Fruit fly (Drosophila melanogaster) whole organism, embryonic: ENCODE results near the gene yrt.
A peak's percentile ranks its signal among the peaks of the same experiment; 100 is the strongest.

ENCODE experiments used
- BtbVII ChIP-seq: fragments of 200-800 bp; sonication (Bioruptor generic); optimal IDR thresholded peaks from 3 replicates; lab custom pipeline; 2017; ENCODE audit warnings: missing biosample characterization, mild to moderate bottlenecking, missing genetic modification characterization
- CG10543 ChIP-seq: fragments of 200-800 bp; sonication (Bioruptor generic); optimal IDR thresholded peaks from 3 replicates; lab custom pipeline; 2017; ENCODE audit warnings: missing biosample characterization, mild to moderate bottlenecking, missing genetic modification characterization, moderate library complexity
- CG11093 ChIP-seq: fragments of 200-800 bp; sonication (Bioruptor generic); IDR thresholded peaks from 3 replicates; pipeline ENCODE4 v1.3.6; 2022; ENCODE audit warnings: missing biosample characterization, missing genetic modification characterization
- CG12104 ChIP-seq: fragments of 200-800 bp; sonication (Bioruptor generic); optimal IDR thresholded peaks from 3 replicates; lab custom pipeline; 2016; ENCODE audit warnings: missing biosample characterization, missing genetic modification characterization
- CG12769 ChIP-seq: fragments of 200-800 bp; sonication (Bioruptor generic); optimal IDR thresholded peaks from 2 replicates; lab custom pipeline; 2019; ENCODE audit warnings: missing biosample characterization, mild to moderate bottlenecking, missing genetic modification characterization, moderate library complexity
- CG14965 ChIP-seq: fragments of 200-800 bp; sonication (Bioruptor generic); optimal IDR thresholded peaks from 2 replicates; lab custom pipeline; 2016; ENCODE audit warnings: missing biosample characterization, missing genetic modification characterization, borderline replicate concordance
- CG15073 ChIP-seq: fragments of 200-800 bp; sonication (Bioruptor generic); optimal IDR thresholded peaks from 2 replicates; lab custom pipeline; 2016; ENCODE audit warnings: missing biosample characterization, missing genetic modification characterization
- CG16815 ChIP-seq: fragments of 200-800 bp; sonication (Bioruptor generic); optimal IDR thresholded peaks from 3 replicates; lab custom pipeline; 2017; ENCODE audit warnings: missing biosample characterization, mild to moderate bottlenecking, missing genetic modification characterization
- CG17359 ChIP-seq: fragments of 200-800 bp; sonication (Bioruptor generic); optimal IDR thresholded peaks from 3 replicates; lab custom pipeline; 2018; ENCODE audit warnings: missing biosample characterization, mild to moderate bottlenecking, missing genetic modification characterization, moderate library complexity
- CG17912 ChIP-seq: fragments of 200-800 bp; sonication (Bioruptor generic); optimal IDR thresholded peaks from 2 replicates; lab custom pipeline; 2018; ENCODE audit warnings: missing biosample characterization, mild to moderate bottlenecking, missing genetic modification characterization
- CG18011 ChIP-seq: fragments of 200-800 bp; sonication (Bioruptor generic); optimal IDR thresholded peaks from 2 replicates; lab custom pipeline; 2017; ENCODE audit warnings: missing biosample characterization, missing genetic modification characterization, mild to moderate bottlenecking, moderate library complexity, missing genotype
- CG2120 ChIP-seq: fragments of 200-800 bp; sonication (Bioruptor generic); optimal IDR thresholded peaks from 3 replicates; lab custom pipeline; 2016; ENCODE audit warnings: missing biosample characterization, missing genetic modification characterization
- CG2199 ChIP-seq: fragments of 200-800 bp; sonication (Bioruptor generic); IDR thresholded peaks from 3 replicates; pipeline ENCODE4 v1.3.6; 2022; ENCODE audit warnings: missing biosample characterization, missing genetic modification characterization
- CG30431 ChIP-seq: fragments of 200-800 bp; sonication (Bioruptor generic); optimal IDR thresholded peaks from 2 replicates; lab custom pipeline; 2017; ENCODE audit warnings: missing biosample characterization, missing genetic modification characterization
- CG42726 ChIP-seq: fragments of 200-800 bp; sonication (Bioruptor generic); IDR thresholded peaks from 2 replicates; pipeline ENCODE4 v1.3.6; 2022; ENCODE audit warnings: missing biosample characterization, missing genetic modification characterization; ENCODE audit not compliant: partially characterized antibody
- CG4820 ChIP-seq: fragments of 200-800 bp; sonication (Bioruptor generic); optimal IDR thresholded peaks from 3 replicates; lab custom pipeline; 2016; ENCODE audit warnings: missing biosample characterization, missing genetic modification characterization
- CG6272 ChIP-seq: fragments of 200-800 bp; sonication (Bioruptor generic); IDR thresholded peaks from 2 replicates; pipeline ENCODE4 v1.3.6; 2022; ENCODE audit warnings: missing biosample characterization, missing genetic modification characterization
- CG9817 ChIP-seq: fragments of 200-800 bp; sonication (Bioruptor generic); optimal IDR thresholded peaks from 2 replicates; lab custom pipeline; 2018; ENCODE audit warnings: missing biosample characterization, mild to moderate bottlenecking, missing genetic modification characterization, moderate library complexity
- CG9876 ChIP-seq: fragments of 200-800 bp; sonication (Bioruptor generic); optimal IDR thresholded peaks from 2 replicates; lab custom pipeline; 2016; ENCODE audit warnings: missing biosample characterization, missing genetic modification characterization
- CHES-1-like ChIP-seq: fragments of 200-800 bp; sonication (Bioruptor generic); optimal IDR thresholded peaks from 2 replicates; lab custom pipeline; 2016; ENCODE audit warnings: missing biosample characterization, missing genetic modification characterization
- Doc2 ChIP-seq: fragments of 200-800 bp; sonication (Bioruptor generic); IDR thresholded peaks from 2 replicates; pipeline ENCODE4 v1.3.6; 2022; ENCODE audit warnings: missing biosample characterization, missing genetic modification characterization
- Gsc ChIP-seq: fragments of 200-800 bp; sonication (Bioruptor generic); IDR thresholded peaks from 2 replicates; pipeline ENCODE4 v1.3.6; 2022; ENCODE audit warnings: missing biosample characterization, missing genetic modification characterization
- HLH4C ChIP-seq: fragments of 200-800 bp; sonication (Bioruptor generic); IDR thresholded peaks from 3 replicates; pipeline ENCODE4 v1.3.6; 2022; ENCODE audit warnings: missing biosample characterization, missing genetic modification characterization; ENCODE audit not compliant: partially characterized antibody
- MTF-1 ChIP-seq: fragments of 200-800 bp; sonication (Bioruptor generic); optimal IDR thresholded peaks from 2 replicates; lab custom pipeline; 2018; ENCODE audit warnings: missing biosample characterization, mild to moderate bottlenecking, missing genetic modification characterization, borderline replicate concordance
- Mrtf ChIP-seq: fragments of 200-800 bp; sonication (Bioruptor generic); IDR thresholded peaks from 3 replicates; pipeline ENCODE4 v1.3.6; 2022; ENCODE audit warnings: missing biosample characterization, missing genetic modification characterization
- Oli ChIP-seq: fragments of 200-800 bp; sonication (Bioruptor generic); optimal IDR thresholded peaks from 2 replicates; lab custom pipeline; 2018; ENCODE audit warnings: missing biosample characterization, mild to moderate bottlenecking, missing genetic modification characterization, moderate library complexity
- Side ChIP-seq: fragments of 200-800 bp; sonication (Bioruptor generic); optimal IDR thresholded peaks from 2 replicates; lab custom pipeline; 2016; ENCODE audit warnings: missing biosample characterization, missing genetic modification characterization
- Sin3A ChIP-seq: fragments of >200 bp; optimal IDR thresholded peaks from 2 replicates; lab custom pipeline; 2018
- Sox102F ChIP-seq: fragments of 200-800 bp; sonication (Bioruptor generic); optimal IDR thresholded peaks from 2 replicates; lab custom pipeline; 2018; ENCODE audit warnings: missing biosample characterization, mild to moderate bottlenecking, missing genetic modification characterization, moderate library complexity
- ab ChIP-seq: fragments of 200-800 bp; sonication (Bioruptor generic); optimal IDR thresholded peaks from 2 replicates; lab custom pipeline; 2016; ENCODE audit warnings: missing biosample characterization, missing genetic modification characterization
- ac ChIP-seq: fragments of 200-800 bp; sonication (Bioruptor generic); optimal IDR thresholded peaks from 3 replicates; lab custom pipeline; 2017; ENCODE audit warnings: missing biosample characterization, mild to moderate bottlenecking, missing genetic modification characterization
- bbx ChIP-seq: fragments of 200-800 bp; sonication (Bioruptor generic); IDR thresholded peaks from 2 replicates; pipeline ENCODE4 v1.3.6; 2022; ENCODE audit warnings: missing biosample characterization, missing genetic modification characterization; ENCODE audit not compliant: partially characterized antibody
- bcd ChIP-seq: fragments of 200-800 bp; sonication (Bioruptor generic); optimal IDR thresholded peaks from 2 replicates; lab custom pipeline; 2017; ENCODE audit warnings: missing biosample characterization, mild to moderate bottlenecking, missing genetic modification characterization
- cg ChIP-seq: fragments of 200-800 bp; sonication (Bioruptor generic); optimal IDR thresholded peaks from 3 replicates; lab custom pipeline; 2019; ENCODE audit warnings: missing biosample characterization, mild to moderate bottlenecking, missing genetic modification characterization, moderate library complexity
- chn ChIP-seq: fragments of 200-800 bp; sonication (Bioruptor generic); optimal IDR thresholded peaks from 2 replicates; lab custom pipeline; 2016; ENCODE audit warnings: missing biosample characterization, missing genetic modification characterization
- corto ChIP-seq: fragments of 200-800 bp; sonication (Bioruptor generic); optimal IDR thresholded peaks from 2 replicates; lab custom pipeline; 2016; ENCODE audit warnings: missing biosample characterization, mild to moderate bottlenecking, missing genetic modification characterization, moderate library complexity
- crp ChIP-seq, 2 experiments: fragments of 200-800 bp; sonication (Bioruptor generic); optimal IDR thresholded peaks; 2 replicates in 1 of 2; 3 replicates in 1 of 2; lab custom pipeline; 2017; ENCODE audit warnings: missing biosample characterization in 2 of 2, missing genetic modification characterization in 2 of 2, mild to moderate bottlenecking in 1 of 2, moderate library complexity in 1 of 2
- dysf ChIP-seq: fragments of 200-800 bp; sonication (Bioruptor generic); IDR thresholded peaks from 3 replicates; pipeline ENCODE4 v1.3.6; 2022; ENCODE audit warnings: missing biosample characterization, missing genetic modification characterization
- ewg ChIP-seq: fragments of 200-800 bp; sonication (Bioruptor generic); optimal IDR thresholded peaks from 3 replicates; lab custom pipeline; 2017; ENCODE audit warnings: mild to moderate bottlenecking, missing biosample characterization, missing genetic modification reagents, missing genetic modification characterization
- fd64A ChIP-seq: fragments of 200-800 bp; sonication (Bioruptor generic); optimal IDR thresholded peaks from 3 replicates; lab custom pipeline; 2018; ENCODE audit warnings: missing biosample characterization, mild to moderate bottlenecking, missing genetic modification characterization
- gfzf ChIP-seq: fragments of 200-800 bp; sonication (Bioruptor generic); optimal IDR thresholded peaks from 2 replicates; lab custom pipeline; 2016; ENCODE audit warnings: missing biosample characterization, mild to moderate bottlenecking, missing genetic modification characterization, moderate library complexity
- mld ChIP-seq: fragments of 200-800 bp; sonication (Bioruptor generic); IDR thresholded peaks from 3 replicates; pipeline ENCODE4 v1.3.6; 2022; ENCODE audit warnings: missing biosample characterization, missing genetic modification characterization; ENCODE audit not compliant: partially characterized antibody
- nau ChIP-seq: fragments of 200-800 bp; sonication (Bioruptor generic); optimal IDR thresholded peaks from 3 replicates; lab custom pipeline; 2017; ENCODE audit warnings: missing biosample characterization, mild to moderate bottlenecking, missing genetic modification characterization, missing genetic modification reagents
- nmo ChIP-seq: fragments of 200-800 bp; sonication (Bioruptor generic); optimal IDR thresholded peaks from 2 replicates; lab custom pipeline; 2018; ENCODE audit warnings: missing biosample characterization, mild to moderate bottlenecking, missing genetic modification characterization, moderate library complexity
- sob ChIP-seq: fragments of 200-800 bp; sonication (Bioruptor generic); IDR thresholded peaks from 2 replicates; pipeline ENCODE4 v1.3.6; 2022; ENCODE audit warnings: missing biosample characterization, missing genetic modification characterization
- stwl ChIP-seq: fragments of 200-800 bp; sonication (Bioruptor generic); optimal IDR thresholded peaks from 3 replicates; lab custom pipeline; 2018; ENCODE audit warnings: missing biosample characterization, mild to moderate bottlenecking, missing genetic modification characterization, moderate library complexity
- zen2 ChIP-seq: fragments of 200-800 bp; sonication (Bioruptor generic); IDR thresholded peaks from 3 replicates; pipeline ENCODE4 v1.3.6; 2022; ENCODE audit warnings: missing biosample characterization, missing genetic modification characterization; ENCODE audit not compliant: partially characterized antibody

yrt gene

dm6 chr3R:13382656-13383142, 52.1 kb downstream of the yrt start (continued):
- TF ChIP-seq Side (no peak), bcd (no peak), Oli (tag; lab: Kevin White, UChicago) (no peak), HLH4C (no peak), CG9817 (tag; lab: Kevin White, UChicago) (no peak), Sin3A (lab: Kevin White, UChicago) (no peak), corto (GFP tag; lab: Kevin White, UChicago) (no peak), CG10543 (GFP tag; lab: Kevin White, UChicago) (peak; percentile 24), fd64A (no peak), mld (GFP tag; lab: Robert Waterston, UW) (no peak)
- TF ChIP-seq, all 482 proteins: peak for 79

DNA sequence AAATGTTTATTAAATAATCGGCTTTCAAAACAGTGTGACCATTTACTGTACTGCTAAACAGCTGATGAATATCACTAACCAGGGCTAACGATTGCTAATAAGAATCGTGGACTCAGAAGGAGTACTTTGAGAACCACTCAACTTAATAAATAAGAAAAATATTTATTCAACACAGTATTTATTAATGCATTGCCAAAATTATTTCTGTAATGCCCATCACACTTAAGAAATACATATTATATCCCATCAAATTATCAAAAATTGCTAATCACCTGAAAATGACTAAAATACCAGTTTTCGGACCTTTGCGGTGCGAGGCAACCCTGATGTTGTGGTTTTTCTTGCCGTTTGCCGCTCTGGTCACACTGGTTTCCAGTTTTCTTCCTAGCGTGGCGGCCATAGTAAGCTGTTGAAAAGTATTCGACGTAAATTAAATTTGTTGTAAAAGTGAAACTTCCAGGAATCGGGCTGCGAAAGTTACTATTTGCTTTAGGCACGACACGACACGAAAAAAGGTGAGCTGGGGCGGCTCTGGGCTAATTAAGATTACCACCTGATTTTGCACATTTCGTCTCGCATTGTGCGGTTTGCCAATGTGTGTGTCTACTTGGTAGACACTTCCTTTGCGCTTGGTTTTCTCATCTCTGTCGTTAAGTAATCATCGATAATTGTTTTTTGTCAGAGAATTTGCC, 52.9 kb downstream of the yrt start, which contains the start of the genes mRpS21 and Droj2:
Gene mRpS21 (minus strand): TSS at position 66 of the 692 bp plus-strand sequence.
Gene Droj2 (plus strand): TSS at position 363 of the 692 bp plus-strand sequence.
- TF ChIP-seq CHES-1-like (GFP tag; lab: Kevin White, UChicago) (peak; percentile 6), MTF-1 (no peak), gfzf (peak; percentile 90), crp (GFP tag; optimal IDR thresholded peaks at IDR 0.05; lab: Kevin White, UChicago) (peak; percentile 85 to 97), CG9876 (GFP tag; lab: Kevin White, UChicago) (no peak), CG17359 (peak; percentile 9), zen2 (GFP tag; lab: Robert Waterston, UW) (no peak), cg (GFP tag; lab: Kevin White, UChicago) (no peak), BtbVII (no peak), ewg (GFP tag; lab: Kevin White, UChicago) (peak; percentile 26), Gsc (GFP tag; lab: Robert Waterston, UW) (no peak), CG30431 (GFP tag; lab: Kevin White, UChicago) (no peak), CG42726 (GFP tag; lab: Robert Waterston, UW) (no peak), Sox102F (GFP tag; lab: Kevin White, UChicago) (no peak), nau (GFP tag; lab: Kevin White, UChicago) (no peak), CG2199 (no peak), nmo (GFP tag; lab: Kevin White, UChicago) (peak; percentile 83), sob (peak; percentile 59), bcd (peak; percentile 57), ab (GFP tag; lab: Kevin White, UChicago) (peak; percentile 25), Doc2 (GFP tag; lab: Robert Waterston, UW) (no peak), CG4820 (no peak), CG11093 (GFP tag; lab: Robert Waterston, UW) (no peak), CG16815 (GFP tag; lab: Kevin White, UChicago) (no peak), Mrtf (GFP tag; lab: Robert Waterston, UW) (no peak), CG6272 (GFP tag; lab: Robert Waterston, UW) (peak; percentile 30; the same call in 1 of the 2 replicates), chn (peak; percentile 18), CG12769 (peak; percentile 55), CG15073 (GFP tag; lab: Kevin White, UChicago) (no peak), stwl (tag; lab: Kevin White, UChicago) (peak; percentile 84), dysf (GFP tag; lab: Robert Waterston, UW) (peak; percentile 56; the same call in 2 of the 3 replicates), ac (GFP tag; lab: Kevin White, UChicago) (no peak), bbx (GFP tag; lab: Robert Waterston, UW) (peak; percentile 20; the same call in 1 of the 2 replicates), CG12104 (peak; percentile 1), CG14965 (no peak), CG17912 (GFP tag; lab: Kevin White, UChicago) (no peak), CG18011 (GFP tag; lab: Kevin White, UChicago) (no peak), CG2120 (GFP tag; lab: Kevin White, UChicago) (peak; percentile 83)
